Worm (Caenorhabditis elegans): Measurements from ENCODE around the gene tbc-9.

ce11 chrIV:13493719-13494118, 8.9 kb downstream of the tbc-9 start:
- no peak for TF ChIP-seq him-1 (tag; optimal IDR thresholded peaks at IDR 0.05)
- TF ChIP-seq W03F9.2 (tag; optimal IDR thresholded peaks at IDR 0.05) = no peak
- no peak for TF ChIP-seq dao-5 (tag; optimal IDR thresholded peaks at IDR 0.05)

All from whole organism, L4/young adult.